Worm (Caenorhabditis elegans) whole organism, L4/young adult: ENCODE measurements around the gene Y75B12B.10.
"Not testable (repeated sequence)": the region's sequence is repeated elsewhere in the genome, so short reads cannot be mapped to it uniquely, and the experiment has no call there.

ENCODE experiments used
- W03F9.2 ChIP-seq: fragments of 150-350 bp; optimal IDR thresholded peaks from 2 replicates; lab custom pipeline; 2014; ENCODE audit warnings: missing biosample characterization, missing genetic modification characterization
- dao-5 ChIP-seq: sonication (generic microtip); optimal IDR thresholded peaks from 2 replicates; lab custom pipeline; 2016; ENCODE audit warnings: missing genotype, missing genetic modification characterization, moderate library complexity, missing compliant biosample characterization
- him-1 ChIP-seq: sonication (generic microtip); optimal IDR thresholded peaks from 2 replicates; lab custom pipeline; 2016; ENCODE audit warnings: missing genotype, missing genetic modification reagents, missing genetic modification characterization, missing compliant biosample characterization

Y75B12B.10 gene

ce11 chrV:15223668-15224067 is 23.8 kb downstream of the Y75B12B.10 start, which contains the start of gene srw-24:
TSS of gene srw-24 (plus strand) at chrV:15223968.
- TF ChIP-seq W03F9.2 (tag; lab: Kevin White, UChicago) (no peak), him-1 (tag; lab: Kevin White, UChicago) (no peak), dao-5 (tag; lab: Kevin White, UChicago) (no peak)

ce11 chrV:15225650-15226049 is 25.8 kb downstream of the Y75B12B.10 start, which contains the start of gene srw-14:
TSS of gene srw-14 (plus strand) at chrV:15225950.
- TF ChIP-seq W03F9.2 (tag; lab: Kevin White, UChicago) (no peak), dao-5 (tag; lab: Kevin White, UChicago) (no peak), him-1 (tag; lab: Kevin White, UChicago) (no peak)

ce11 chrV:15226206-15226605 is 26.3 kb downstream of the Y75B12B.10 start:
- no peak for TF ChIP-seq him-1 (tag; lab: Kevin White, UChicago)
- TF ChIP-seq dao-5 (tag; lab: Kevin White, UChicago) = no peak
- TF ChIP-seq W03F9.2 (tag; lab: Kevin White, UChicago) = no peak

ce11 chrV:15230243-15230642 is 30.4 kb downstream of the Y75B12B.10 start, which contains the start of gene srw-15:
TSS of gene srw-15 (plus strand) at chrV:15230543.
- no peak for TF ChIP-seq dao-5 (tag; lab: Kevin White, UChicago)
- no peak for TF ChIP-seq him-1 (tag; lab: Kevin White, UChicago)
- TF ChIP-seq W03F9.2 (tag; lab: Kevin White, UChicago) = no peak

- no peak for TF ChIP-seq dao-5 (tag; lab: Kevin White, UChicago)
- TF ChIP-seq him-1 (tag; lab: Kevin White, UChicago) = no peak
- TF ChIP-seq W03F9.2 (tag; lab: Kevin White, UChicago) = no peak
Measured at ce11 chrV:15232200-15232599, 32.3 kb downstream of the Y75B12B.10 start, which contains the start of gene srw-13. TSS of gene srw-13 (plus strand) at chrV:15232500.

- TF ChIP-seq W03F9.2 (tag; lab: Kevin White, UChicago) (no peak), dao-5 (tag; lab: Kevin White, UChicago) (no peak), him-1 (tag; lab: Kevin White, UChicago) (no peak)
Measured at ce11 chrV:15235661-15236060, 35.8 kb downstream of the Y75B12B.10 start, which contains the start of gene nhr-164. TSS of gene nhr-164 (minus strand) at chrV:15235761.

- no peak for TF ChIP-seq dao-5 (tag; lab: Kevin White, UChicago)
- no peak for TF ChIP-seq him-1 (tag; lab: Kevin White, UChicago)
- TF ChIP-seq W03F9.2 (tag; lab: Kevin White, UChicago) = no peak
Measured at ce11 chrV:15238552-15238951, 38.7 kb downstream of the Y75B12B.10 start, which contains the start of gene srw-12. TSS of gene srw-12 (minus strand) at chrV:15238652.

- TF ChIP-seq W03F9.2 (tag; lab: Kevin White, UChicago) (no peak), dao-5 (tag; lab: Kevin White, UChicago) (no peak), him-1 (tag; lab: Kevin White, UChicago) (no peak)
Measured at ce11 chrV:15240215-15240614, 40.3 kb downstream of the Y75B12B.10 start, which contains the start of gene srw-11. TSS of gene srw-11 (minus strand) at chrV:15240315.

ce11 chrV:15241259-15241658 is 41.4 kb downstream of the Y75B12B.10 start, which contains the start of gene chil-12:
TSS of gene chil-12 (plus strand) at chrV:15241559.
- no peak for TF ChIP-seq him-1 (tag; lab: Kevin White, UChicago)
- no peak for TF ChIP-seq dao-5 (tag; lab: Kevin White, UChicago)
- TF ChIP-seq W03F9.2 (tag; lab: Kevin White, UChicago) = no peak

ce11 chrV:15244456-15244855 is 44.6 kb downstream of the Y75B12B.10 start, which contains the start of gene kin-30:
TSS of gene kin-30 (plus strand) at chrV:15244756.
- TF ChIP-seq W03F9.2 (tag; lab: Kevin White, UChicago) (no peak), dao-5 (tag; lab: Kevin White, UChicago) (no peak), him-1 (tag; lab: Kevin White, UChicago) (no peak)

- TF ChIP-seq dao-5, W03F9.2, him-1 (tag; lab: Kevin White, UChicago): not testable (repeated sequence)
Measured at ce11 chrV:15250304-15250703, 50.4 kb downstream of the Y75B12B.10 start, which contains the start of gene srd-28. TSS of gene srd-28 (plus strand) at chrV:15250604.
